Fruit fly (Drosophila melanogaster) whole organism, prepupa: Measurements from ENCODE around the gene ctrip.

ENCODE experiments used
- Blimp-1 ChIP-seq: fragments of 200-800 bp; sonication (Bioruptor generic); optimal IDR thresholded peaks from 3 replicates; lab custom pipeline; 2017; ENCODE audit warnings: missing biosample characterization, missing genetic modification characterization, mild to moderate bottlenecking, moderate library complexity, missing genetic modification reagents
- CG10631 ChIP-seq: fragments of 200-800 bp; sonication (Bioruptor generic); optimal IDR thresholded peaks from 2 replicates; lab custom pipeline; 2016; ENCODE audit warnings: missing biosample characterization, missing genetic modification characterization
- CG11294 ChIP-seq: fragments of 200-800 bp; sonication (Bioruptor generic); IDR thresholded peaks from 2 replicates; pipeline ENCODE4 v1.3.6; 2022; ENCODE audit warnings: missing biosample characterization, missing genetic modification characterization
- CG16779 ChIP-seq: fragments of 200-800 bp; sonication (Bioruptor generic); optimal IDR thresholded peaks from 3 replicates; lab custom pipeline; 2017; ENCODE audit warnings: missing biosample characterization, mild to moderate bottlenecking, missing genetic modification characterization
- CG34406 ChIP-seq: fragments of 200-800 bp; sonication (Bioruptor generic); optimal IDR thresholded peaks from 3 replicates; lab custom pipeline; 2016; ENCODE audit warnings: missing biosample characterization, missing genetic modification characterization
- CG3919 ChIP-seq: fragments of 200-800 bp; sonication (Bioruptor generic); optimal IDR thresholded peaks from 3 replicates; lab custom pipeline; 2016; ENCODE audit warnings: missing biosample characterization, missing genetic modification characterization
- CG4318 ChIP-seq: fragments of 200-800 bp; sonication (Bioruptor generic); optimal IDR thresholded peaks from 3 replicates; lab custom pipeline; 2017; ENCODE audit warnings: missing biosample characterization, mild to moderate bottlenecking, missing genetic modification characterization
- CG6163 ChIP-seq: fragments of 200-800 bp; sonication (Bioruptor generic); IDR thresholded peaks from 3 replicates; pipeline ENCODE4 v1.3.6; 2022; ENCODE audit warnings: missing biosample characterization, missing genetic modification characterization
- CG6792 ChIP-seq: fragments of 200-800 bp; sonication (Bioruptor generic); optimal IDR thresholded peaks from 3 replicates; lab custom pipeline; 2016; ENCODE audit warnings: missing biosample characterization, missing genetic modification characterization
- CG6808 ChIP-seq: fragments of 200-800 bp; sonication (Bioruptor generic); optimal IDR thresholded peaks from 3 replicates; lab custom pipeline; 2017; ENCODE audit warnings: missing biosample characterization, missing genetic modification characterization, mild to moderate bottlenecking, moderate library complexity, missing genetic modification reagents
- CG7368 ChIP-seq: fragments of 200-800 bp; sonication (Bioruptor generic); optimal IDR thresholded peaks from 3 replicates; lab custom pipeline; 2016; ENCODE audit warnings: missing biosample characterization, missing genetic modification characterization
- CG8119 ChIP-seq: fragments of 200-800 bp; sonication (Bioruptor generic); IDR thresholded peaks from 3 replicates; pipeline ENCODE4 v1.3.6; 2022; ENCODE audit warnings: missing biosample characterization, missing genetic modification characterization
- CG8319 ChIP-seq: fragments of 200-800 bp; sonication (Bioruptor generic); optimal IDR thresholded peaks from 3 replicates; lab custom pipeline; 2016; ENCODE audit warnings: missing biosample characterization, missing genetic modification characterization
- CG8632 ChIP-seq: fragments of 200-800 bp; sonication (Bioruptor generic); optimal IDR thresholded peaks from 3 replicates; lab custom pipeline; 2016; ENCODE audit warnings: missing biosample characterization, missing genetic modification characterization
- CG9139 ChIP-seq: fragments of 200-800 bp; sonication (Bioruptor generic); optimal IDR thresholded peaks from 3 replicates; lab custom pipeline; 2017; ENCODE audit warnings: missing biosample characterization, mild to moderate bottlenecking, missing genetic modification characterization
- Eip75B ChIP-seq: fragments of 200-800 bp; sonication (Bioruptor generic); optimal IDR thresholded peaks from 3 replicates; lab custom pipeline; 2016; ENCODE audit warnings: missing biosample characterization, missing genetic modification characterization
- Eip78C ChIP-seq: fragments of 200-800 bp; sonication (Bioruptor generic); peaks from one replicate; lab custom pipeline; 2016; ENCODE audit warnings: missing biosample characterization, missing genetic modification characterization
- Ets21C ChIP-seq: fragments of 200-800 bp; sonication (Bioruptor generic); optimal IDR thresholded peaks from 3 replicates; lab custom pipeline; 2016; ENCODE audit warnings: missing biosample characterization, missing genetic modification characterization
- Ets96B ChIP-seq: fragments of 200-800 bp; optimal IDR thresholded peaks from 2 replicates; lab custom pipeline; 2019; ENCODE audit warnings: missing biosample characterization, mild to moderate bottlenecking, missing genetic modification characterization, moderate library complexity
- Gug ChIP-seq: fragments of 200-800 bp; sonication (Bioruptor generic); IDR thresholded peaks from 2 replicates; pipeline ENCODE4 v1.3.6; 2022; ENCODE audit warnings: missing biosample characterization, missing genetic modification characterization
- Hr38 ChIP-seq: sonication (Bioruptor generic); optimal IDR thresholded peaks from 2 replicates; lab custom pipeline; 2016; ENCODE audit warnings: missing biosample characterization, missing genetic modification characterization
- Hr4 ChIP-seq: fragments of 200-800 bp; sonication (Bioruptor generic); optimal IDR thresholded peaks from 3 replicates; lab custom pipeline; 2016; ENCODE audit warnings: missing biosample characterization, missing genetic modification characterization
- Met ChIP-seq: fragments of 200-800 bp; sonication (Bioruptor generic); optimal IDR thresholded peaks from 3 replicates; lab custom pipeline; 2016; ENCODE audit warnings: missing biosample characterization, missing genetic modification characterization
- OdsH ChIP-seq: fragments of 200-800 bp; sonication (Bioruptor generic); optimal IDR thresholded peaks from 3 replicates; lab custom pipeline; 2016; ENCODE audit warnings: missing biosample characterization, missing genetic modification characterization
- Smox ChIP-seq: fragments of 200-800 bp; sonication (Bioruptor generic); optimal IDR thresholded peaks from 3 replicates; lab custom pipeline; 2016; ENCODE audit warnings: missing biosample characterization, missing genetic modification characterization
- Sox102F ChIP-seq: fragments of 200-800 bp; sonication (Bioruptor generic); optimal IDR thresholded peaks from 2 replicates; lab custom pipeline; 2016; ENCODE audit warnings: missing biosample characterization, mild to moderate bottlenecking, missing genetic modification characterization
- Sox14 ChIP-seq: fragments of 200-800 bp; sonication (Bioruptor generic); optimal IDR thresholded peaks from 3 replicates; lab custom pipeline; 2016; ENCODE audit warnings: missing biosample characterization, missing genetic modification characterization
- achi ChIP-seq: fragments of 200-800 bp; sonication (Bioruptor generic); optimal IDR thresholded peaks from 3 replicates; lab custom pipeline; 2016; ENCODE audit warnings: missing biosample characterization, missing genetic modification characterization
- acj6 ChIP-seq: fragments of 200-800 bp; sonication (Bioruptor generic); optimal IDR thresholded peaks from 3 replicates; lab custom pipeline; 2016; ENCODE audit warnings: missing biosample characterization, missing genetic modification characterization
- cyc ChIP-seq: fragments of 200-800 bp; sonication (Bioruptor generic); optimal IDR thresholded peaks from 3 replicates; lab custom pipeline; 2016; ENCODE audit warnings: missing biosample characterization, missing genetic modification characterization
- dac ChIP-seq: fragments of 200-800 bp; sonication (Bioruptor generic); optimal IDR thresholded peaks from 2 replicates; lab custom pipeline; 2017; ENCODE audit warnings: missing biosample characterization, mild to moderate bottlenecking, missing genetic modification characterization
- dsx ChIP-seq: fragments of 200-800 bp; optimal IDR thresholded peaks from 3 replicates; lab custom pipeline; 2019; ENCODE audit warnings: missing biosample characterization, mild to moderate bottlenecking, missing genetic modification characterization, moderate library complexity; ENCODE audit not compliant: poor library complexity, severe bottlenecking
- esn ChIP-seq: fragments of 200-800 bp; sonication (Bioruptor generic); optimal IDR thresholded peaks from 2 replicates; lab custom pipeline; 2016; ENCODE audit warnings: missing biosample characterization, mild to moderate bottlenecking, missing genetic modification characterization, moderate library complexity
- fkh ChIP-seq: fragments of 200-800 bp; sonication (Bioruptor generic); optimal IDR thresholded peaks from 3 replicates; lab custom pipeline; 2017; ENCODE audit warnings: missing biosample characterization, mild to moderate bottlenecking, missing genetic modification characterization, moderate library complexity
- lz ChIP-seq: fragments of 200-800 bp; sonication (Bioruptor generic); optimal IDR thresholded peaks from 3 replicates; lab custom pipeline; 2016; ENCODE audit warnings: missing biosample characterization, missing genetic modification characterization
- pdm3 ChIP-seq: fragments of 200-800 bp; sonication (Bioruptor generic); optimal IDR thresholded peaks from 3 replicates; lab custom pipeline; 2016; ENCODE audit warnings: missing biosample characterization, missing genetic modification characterization
- salr ChIP-seq, 2 experiments: fragments of 200-800 bp; sonication (Bioruptor generic); optimal IDR thresholded peaks; 3 replicates each; lab custom pipeline; 2016 to 2018; ENCODE audit warnings: missing biosample characterization in 2 of 2, missing genetic modification characterization in 2 of 2, mild to moderate bottlenecking in 1 of 2
- spab ChIP-seq: fragments of 200-800 bp; sonication (Bioruptor generic); optimal IDR thresholded peaks from 2 replicates; lab custom pipeline; 2017; ENCODE audit warnings: missing biosample characterization, mild to moderate bottlenecking, missing genetic modification characterization, missing genetic modification reagents
- ss ChIP-seq, 2 experiments: fragments of 200-800 bp; sonication (Bioruptor generic); optimal IDR thresholded peaks; 2 replicates in 1 of 2; 3 replicates in 1 of 2; lab custom pipeline; 2017 to 2018; ENCODE audit warnings: mild to moderate bottlenecking in 2 of 2, missing biosample characterization in 2 of 2, missing genetic modification characterization in 2 of 2, moderate library complexity in 1 of 2
- svp ChIP-seq: fragments of 200-800 bp; sonication (Bioruptor generic); peaks from one replicate; lab custom pipeline; 2016; ENCODE audit warnings: missing biosample characterization, missing genetic modification characterization
- topi ChIP-seq: fragments of 200-800 bp; sonication (Bioruptor generic); optimal IDR thresholded peaks from 3 replicates; lab custom pipeline; 2016; ENCODE audit warnings: missing biosample characterization, missing genetic modification characterization

ctrip gene

dm6 chr3R:4761372-4761771 lies 50.5 kb downstream of the ctrip start (continued):
- TF ChIP-seq Eip78C (GFP tag; lab: Kevin White, UChicago) (no peak), OdsH (GFP tag; lab: Kevin White, UChicago) (no peak), CG8319 (GFP tag; lab: Kevin White, UChicago) (no peak), spab (GFP tag; lab: Kevin White, UChicago) (no peak), CG8119 (GFP tag; lab: Robert Waterston, UW) (no peak), fkh (GFP tag; lab: Kevin White, UChicago) (peak; percentile 28), CG6163 (no peak; the same call in 2 of the 3 replicates)

DNA sequence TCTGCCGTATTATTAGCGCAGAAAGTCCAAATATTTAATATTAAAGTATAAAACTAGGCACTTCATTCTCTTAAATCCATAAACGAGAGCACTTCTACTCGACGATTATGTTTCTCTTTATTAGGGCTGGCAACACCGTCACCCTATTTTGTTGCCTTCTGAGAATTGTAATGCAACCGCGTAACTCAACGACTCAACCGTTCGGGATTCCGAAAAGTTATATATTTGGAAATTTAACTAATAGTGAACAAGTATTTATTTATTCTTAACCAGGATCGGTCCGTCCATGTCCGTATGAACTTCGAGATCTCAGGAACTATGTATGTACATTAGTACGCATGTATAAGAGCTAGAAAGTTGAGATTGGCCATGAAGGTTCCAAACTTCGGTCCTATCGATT lies 62.2 kb downstream of the ctrip start, which contains the start of gene atms:
TSS of gene atms (plus strand) at position 301 of the 400 bp plus-strand sequence.
- TF ChIP-seq CG11294 (no peak), Sox102F (GFP tag; lab: Kevin White, UChicago) (no peak), salr (GFP tag; optimal IDR thresholded peaks at IDR 0.05; lab: Kevin White, UChicago) (no peak), Met (no peak), esn (GFP tag; lab: Kevin White, UChicago) (no peak), CG8319 (GFP tag; lab: Kevin White, UChicago) (no peak), Hr4 (no peak), dac (GFP tag; lab: Kevin White, UChicago) (no peak), CG9139 (no peak), CG8119 (GFP tag; lab: Robert Waterston, UW) (no peak), Ets21C (no peak), CG3919 (GFP tag; lab: Kevin White, UChicago) (no peak), acj6 (GFP tag; lab: Kevin White, UChicago) (no peak), fkh (GFP tag; lab: Kevin White, UChicago) (no peak), spab (GFP tag; lab: Kevin White, UChicago) (no peak), Eip78C (GFP tag; lab: Kevin White, UChicago) (no peak), pdm3 (GFP tag; lab: Kevin White, UChicago) (no peak), Sox14 (no peak)

dm6 chr3R:4748888-4749717 lies 62.8 kb downstream of the ctrip start, which contains the start of gene tacc:
TSS of gene tacc (minus strand) at chr3R:4749056.
- peak; percentile 70 for TF ChIP-seq Eip78C (GFP tag; lab: Kevin White, UChicago)
- no peak for TF ChIP-seq Ets96B (tag; lab: Kevin White, UChicago)

DNA sequence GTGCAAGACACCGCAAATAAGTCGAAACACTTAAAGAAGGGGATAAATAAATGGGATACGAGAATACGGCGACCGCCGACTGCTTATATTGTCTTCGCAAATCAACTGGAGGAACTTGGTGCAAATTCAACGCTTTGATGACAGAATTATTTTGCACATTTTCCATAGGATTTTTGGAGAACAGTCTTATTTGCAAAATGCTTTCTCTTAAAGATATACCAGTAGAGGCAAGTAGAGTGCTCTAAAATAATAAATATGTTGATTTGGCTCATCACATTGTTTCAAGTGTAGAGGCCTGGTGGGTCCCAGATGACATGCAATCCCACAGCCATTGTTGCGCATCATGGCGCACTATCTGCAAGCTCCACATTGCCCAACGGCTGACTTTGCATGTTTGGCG lies 64.6 kb downstream of the ctrip start:
- TF ChIP-seq OdsH (GFP tag; lab: Kevin White, UChicago) (no peak), Met (no peak), Ets21C (no peak), CG8632 (GFP tag; lab: Kevin White, UChicago) (no peak), CG6792 (no peak), CG4318 (peak; percentile 10), CG7368 (GFP tag; lab: Kevin White, UChicago) (no peak), ss (GFP tag; optimal IDR thresholded peaks at IDR 0.05; lab: Kevin White, UChicago) (no peak), CG3919 (GFP tag; lab: Kevin White, UChicago) (no peak), svp (GFP tag; lab: Kevin White, UChicago) (no peak), salr (GFP tag; optimal IDR thresholded peaks at IDR 0.05; lab: Kevin White, UChicago) (no peak), dac (GFP tag; lab: Kevin White, UChicago) (peak; percentile 13), achi (GFP tag; lab: Kevin White, UChicago) (no peak), CG6808 (GFP tag; lab: Kevin White, UChicago) (peak; percentile 11), Sox14 (no peak), Hr38 (GFP tag; lab: Kevin White, UChicago) (no peak), Eip78C (GFP tag; lab: Kevin White, UChicago) (peak; percentile 51), dsx (peak; percentile 30), lz (GFP tag; lab: Kevin White, UChicago) (no peak), CG9139 (no peak), CG34406 (GFP tag; lab: Kevin White, UChicago) (no peak), cyc (GFP tag; lab: Kevin White, UChicago) (no peak), CG8119 (GFP tag; lab: Robert Waterston, UW) (peak; percentile 49), topi (no peak), CG16779 (no peak), CG10631 (GFP tag; lab: Kevin White, UChicago) (peak; percentile 22), acj6 (GFP tag; lab: Kevin White, UChicago) (no peak), Blimp-1 (GFP tag; lab: Kevin White, UChicago) (no peak), Gug (GFP tag; lab: Robert Waterston, UW) (0 out of 2 replicates have a peak, but pooled peaks have one; percentile 29), Smox (GFP tag; lab: Kevin White, UChicago) (no peak), esn (GFP tag; lab: Kevin White, UChicago) (no peak), Eip75B (GFP tag; lab: Kevin White, UChicago) (no peak), CG11294 (no peak), CG6163 (no peak), CG8319 (GFP tag; lab: Kevin White, UChicago) (no peak), Ets96B (tag; lab: Kevin White, UChicago) (peak; percentile 11)
